Worm (Caenorhabditis elegans) whole organism, mixed stage, embryonic: ENCODE measurements around the gene gst-28.

Source experiments
- bed-3 ChIP-seq: fragments of 200-800 bp; sonication (Bioruptor generic); optimal IDR thresholded peaks from 3 replicates; lab custom pipeline; 2018; ENCODE audit warnings: mild to moderate bottlenecking, missing genetic modification characterization, moderate library complexity, missing compliant biosample characterization
- ceh-39 ChIP-seq: fragments of 150-350 bp; optimal IDR thresholded peaks from 2 replicates; lab custom pipeline; 2014; ENCODE audit warnings: missing biosample characterization, missing genetic modification characterization
- ces-1 ChIP-seq: fragments of 150-350 bp; optimal IDR thresholded peaks from 2 replicates; lab custom pipeline; 2014; ENCODE audit warnings: missing biosample characterization, missing genetic modification reagents, missing genetic modification characterization
- lin-13 ChIP-seq: fragments of 150-350 bp; optimal IDR thresholded peaks from 2 replicates; lab custom pipeline; 2014; ENCODE audit warnings: missing biosample characterization, missing genetic modification characterization
- lsy-2 ChIP-seq: fragments of 150-350 bp; optimal IDR thresholded peaks from 2 replicates; lab custom pipeline; 2014; ENCODE audit warnings: missing biosample characterization, missing genetic modification characterization
- mab-5 ChIP-seq: fragments of 150-350 bp; optimal IDR thresholded peaks from 2 replicates; lab custom pipeline; 2014; ENCODE audit warnings: missing biosample characterization, missing genetic modification characterization
- mep-1 ChIP-seq: fragments of 150-350 bp; optimal IDR thresholded peaks from 2 replicates; lab custom pipeline; 2017; ENCODE audit warnings: missing biosample characterization, missing genetic modification reagents, missing genetic modification characterization, inconsistent platforms
- nhr-2 ChIP-seq: fragments of 150-350 bp; optimal IDR thresholded peaks from 2 replicates; lab custom pipeline; 2014; ENCODE audit warnings: missing biosample characterization, missing genetic modification characterization
- nhr-237 ChIP-seq: fragments of 150-350 bp; optimal IDR thresholded peaks from 2 replicates; lab custom pipeline; 2014; ENCODE audit warnings: missing biosample characterization, missing genetic modification characterization
- nhr-28 ChIP-seq: fragments of 150-350 bp; optimal IDR thresholded peaks from 2 replicates; lab custom pipeline; 2014; ENCODE audit warnings: missing biosample characterization, missing genetic modification characterization
- nhr-76 ChIP-seq: sonication (generic microtip); optimal IDR thresholded peaks from 2 replicates; lab custom pipeline; 2017; ENCODE audit warnings: missing biosample characterization, missing genetic modification characterization
- snpc-4 ChIP-seq: fragments of 150-350 bp; optimal IDR thresholded peaks from 2 replicates; lab custom pipeline; 2014; ENCODE audit warnings: missing biosample characterization, missing genetic modification characterization
- unc-39 ChIP-seq: fragments of 150-350 bp; optimal IDR thresholded peaks from 2 replicates; lab custom pipeline; 2014; ENCODE audit warnings: missing biosample characterization, missing genetic modification characterization
- unc-62 ChIP-seq: fragments of 150-350 bp; optimal IDR thresholded peaks from 2 replicates; lab custom pipeline; 2014; ENCODE audit warnings: missing biosample characterization, missing genetic modification reagents, missing genetic modification characterization

ce11 chrII:15178494-15178893 lies 11.1 kb upstream of the gst-28 start, which contains the start of gene gst-32:
- TF ChIP-seq unc-62 = no peak
- no peak for TF ChIP-seq nhr-28 (tag; lab: Kevin White, UChicago)
- TF ChIP-seq nhr-237 = no peak
- TF ChIP-seq lsy-2 (tag; lab: Kevin White, UChicago) = no peak
- no peak for TF ChIP-seq nhr-76 (tag; lab: Kevin White, UChicago)
- TF ChIP-seq ceh-39 (tag; lab: Kevin White, UChicago) = no peak
- TF ChIP-seq snpc-4 (tag; lab: Kevin White, UChicago) = no peak
- no peak for TF ChIP-seq ces-1
- TF ChIP-seq nhr-2 = no peak
- no peak for TF ChIP-seq bed-3 (GFP tag; lab: Kevin White, UChicago)
- no peak for TF ChIP-seq unc-39 (tag; lab: Kevin White, UChicago)
- TF ChIP-seq mep-1 (tag; lab: Kevin White, UChicago) = no peak
- no peak for TF ChIP-seq mab-5 (tag; lab: Kevin White, UChicago)
- no peak for TF ChIP-seq lin-13 (tag; lab: Kevin White, UChicago)
